Fruit fly (Drosophila melanogaster): ENCODE data around the gene CG32022.

CG32022 gene

DNA sequence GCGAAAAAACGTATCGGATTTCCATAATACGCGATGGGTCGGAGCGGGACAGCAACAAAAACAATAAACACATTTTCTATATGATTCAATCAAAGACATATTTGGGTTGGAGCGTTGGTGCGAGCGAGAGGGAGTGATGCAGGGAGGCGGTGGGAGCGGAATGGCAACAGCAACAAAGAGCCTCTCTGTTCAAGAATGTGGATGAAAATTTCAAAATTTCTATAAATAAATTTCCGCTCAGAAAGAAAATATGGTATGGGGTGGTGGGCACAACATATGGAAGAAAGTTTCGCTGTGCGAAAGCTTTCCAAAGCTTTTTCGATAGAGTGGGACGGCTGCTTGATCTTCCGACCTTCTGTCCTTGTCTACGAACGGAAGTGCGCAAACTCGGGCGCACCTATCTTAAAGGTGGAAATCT is 20.0 kb upstream of the CG32022 start (continued):
- TF ChIP-seq CHES-1-like (GFP tag; optimal IDR thresholded peaks at IDR 0.05) (no peak), CG13287 (GFP tag; IDR thresholded peaks at IDR 0.05; ENCODE audit: partially characterized antibody) (no peak), CG9215 (GFP tag; IDR thresholded peaks at IDR 0.05) (no peak), Deaf1 (tag; optimal IDR thresholded peaks at IDR 0.05) (peak; percentile 30), CG2889 (GFP tag; IDR thresholded peaks at IDR 0.05) (no peak), NC2α (GFP tag; optimal IDR thresholded peaks at IDR 0.05) (no peak), Oli (tag; optimal IDR thresholded peaks at IDR 0.05) (peak; percentile 21), Ssrp (tag; optimal IDR thresholded peaks at IDR 0.05) (no peak), CG14014 (GFP tag; IDR thresholded peaks at IDR 0.05) (peak; percentile 25; the same call in 1 of the 2 replicates), Ptx1 (GFP tag; IDR thresholded peaks at IDR 0.05) (0 out of 2 replicates have a peak, but pooled peaks have one; percentile 26), toy (GFP tag; IDR thresholded peaks at IDR 0.05) (no peak), HLHmδ (GFP tag; optimal IDR thresholded peaks at IDR 0.05) (no peak), chif (GFP tag; optimal IDR thresholded peaks at IDR 0.05) (peak in 1 of 2 experiments; percentile 27), pum (GFP tag; optimal IDR thresholded peaks at IDR 0.05) (no peak), CG18619 (GFP tag; optimal IDR thresholded peaks at IDR 0.05) (no peak), CG6854 (GFP tag; optimal IDR thresholded peaks at IDR 0.05) (peak; percentile 12), lov (optimal IDR thresholded peaks at IDR 0.05) (no peak), lov (GFP tag; IDR thresholded peaks at IDR 0.05) (no peak), CrebB (tag; optimal IDR thresholded peaks at IDR 0.05) (no peak), CG1832 (GFP tag; optimal IDR thresholded peaks at IDR 0.05) (peak; percentile 49), nmo (GFP tag; optimal IDR thresholded peaks at IDR 0.05) (peak; percentile 43), sens (GFP tag) (peak; percentile 75), CG11560 (tag; IDR thresholded peaks at IDR 0.05) (no peak), dm (GFP tag; optimal IDR thresholded peaks at IDR 0.05) (no peak), CG1529 (GFP tag; optimal IDR thresholded peaks at IDR 0.05) (no peak), CG10543 (GFP tag; optimal IDR thresholded peaks at IDR 0.05) (peak; percentile 48), nerfin-1 (tag; optimal IDR thresholded peaks at IDR 0.05) (no peak), bbx (GFP tag; IDR thresholded peaks at IDR 0.05; ENCODE audit: partially characterized antibody) (no peak), Scr (GFP tag; IDR thresholded peaks at IDR 0.05; ENCODE audit: partially characterized antibody) (no peak), ewg (GFP tag; optimal IDR thresholded peaks at IDR 0.05) (peak; percentile 45), Elba2 (GFP tag; optimal IDR thresholded peaks at IDR 0.05) (no peak), CG3163 (GFP tag; optimal IDR thresholded peaks at IDR 0.05) (no peak), CG11398 (GFP tag; optimal IDR thresholded peaks at IDR 0.05) (no peak), mirr (GFP tag; optimal IDR thresholded peaks at IDR 0.05) (no peak), fd3F (GFP tag; optimal IDR thresholded peaks at IDR 0.05) (no peak), CG11695 (GFP tag; IDR thresholded peaks at IDR 0.05) (no peak), BEAF-32 (GFP tag; optimal IDR thresholded peaks at IDR 0.05) (no peak), CG9437 (GFP tag; optimal IDR thresholded peaks at IDR 0.05) (peak; percentile 39), zen (tag; optimal IDR thresholded peaks at IDR 0.05) (no peak), mld (GFP tag; IDR thresholded peaks at IDR 0.05; ENCODE audit: partially characterized antibody) (no peak), grau (tag; optimal IDR thresholded peaks at IDR 0.05) (peak; percentile 28), CG1603 (tag; optimal IDR thresholded peaks at IDR 0.05) (no peak), pita (GFP tag; optimal IDR thresholded peaks at IDR 0.05) (no peak), fd64A (GFP tag; optimal IDR thresholded peaks at IDR 0.05) (peak; percentile 20), Gug (GFP tag; IDR thresholded peaks at IDR 0.05) (no peak), Rfx (GFP tag; IDR thresholded peaks at IDR 0.05) (peak; percentile 37; the same call in 1 of the 2 replicates), trh (GFP tag; optimal IDR thresholded peaks at IDR 0.05) (no peak), en (GFP tag; optimal IDR thresholded peaks at IDR 0.05) (no peak), Six4 (GFP tag; optimal IDR thresholded peaks at IDR 0.05) (no peak), onecut (GFP tag; IDR thresholded peaks at IDR 0.05) (no peak), br (optimal IDR thresholded peaks at IDR 0.05) (no peak), CG17359 (tag; optimal IDR thresholded peaks at IDR 0.05) (peak; percentile 31)
